Worm (Caenorhabditis elegans) whole organism, late embryonic: ENCODE data around the gene gst-21.

Source experiments
- C08G9.2 ChIP-seq: sonication (generic microtip); optimal IDR thresholded peaks from 2 replicates; lab custom pipeline; 2016; ENCODE audit warnings: mild to moderate bottlenecking, missing genetic modification characterization, moderate library complexity, missing compliant biosample characterization
- T23F11.4 ChIP-seq: fragments of 200-800 bp; sonication (Bioruptor generic); optimal IDR thresholded peaks from 2 replicates; lab custom pipeline; 2018; ENCODE audit warnings: mild to moderate bottlenecking, missing genetic modification characterization, missing compliant biosample characterization
- ceh-2 ChIP-seq: sonication (generic microtip); optimal IDR thresholded peaks from 2 replicates; lab custom pipeline; 2016; ENCODE audit warnings: missing genotype, missing genetic modification characterization, missing compliant biosample characterization
- ceh-31 ChIP-seq: sonication (generic microtip); optimal IDR thresholded peaks from 2 replicates; lab custom pipeline; 2016; ENCODE audit warnings: missing genetic modification characterization, missing compliant biosample characterization
- dmd-4 ChIP-seq: sonication (generic microtip); optimal IDR thresholded peaks from 2 replicates; lab custom pipeline; 2016; ENCODE audit warnings: borderline replicate concordance, missing genetic modification characterization, missing compliant biosample characterization
- mec-3 ChIP-seq: sonication (generic microtip); optimal IDR thresholded peaks from 2 replicates; lab custom pipeline; 2016; ENCODE audit warnings: borderline replicate concordance, missing genetic modification characterization, missing compliant biosample characterization
- nhr-11 ChIP-seq: fragments of 150-350 bp; optimal IDR thresholded peaks from 2 replicates; lab custom pipeline; 2014; ENCODE audit warnings: missing biosample characterization, missing genetic modification characterization
- pha-2 ChIP-seq: sonication (generic microtip); optimal IDR thresholded peaks from 2 replicates; lab custom pipeline; 2017; ENCODE audit warnings: mild to moderate bottlenecking, missing genetic modification characterization, missing compliant biosample characterization
- pha-4 ChIP-seq: fragments of 150-350 bp; optimal IDR thresholded peaks from 2 replicates; lab custom pipeline; 2018; ENCODE audit warnings: missing biosample characterization, missing genetic modification reagents, missing genetic modification characterization
- pqm-1 ChIP-seq: sonication (generic microtip); optimal IDR thresholded peaks from 2 replicates; lab custom pipeline; 2016; ENCODE audit warnings: missing genetic modification characterization, missing compliant biosample characterization
- rnt-1 ChIP-seq: sonication (generic microtip); optimal IDR thresholded peaks from 2 replicates; lab custom pipeline; 2016; ENCODE audit warnings: missing genetic modification characterization, missing compliant biosample characterization
- sdc-2 ChIP-seq: sonication (generic microtip); optimal IDR thresholded peaks from 2 replicates; lab custom pipeline; 2016; ENCODE audit warnings: missing genotype, missing genetic modification characterization, missing compliant biosample characterization
- ttx-3 ChIP-seq: sonication (generic microtip); optimal IDR thresholded peaks from 2 replicates; lab custom pipeline; 2016; ENCODE audit warnings: missing genetic modification reagents, missing genetic modification characterization, missing compliant biosample characterization

ce11 chrV:1779994-1780393 is 48.2 kb upstream of the gst-21 start:
- TF ChIP-seq C08G9.2 (no peak), T23F11.4 (GFP tag; lab: Kevin White, UChicago) (no peak), pqm-1 (no peak), nhr-11 (tag; lab: Kevin White, UChicago) (no peak), pha-4 (tag; lab: Kevin White, UChicago) (no peak), pha-2 (tag; lab: Kevin White, UChicago) (no peak), ceh-2 (no peak), mec-3 (no peak), dmd-4 (tag; lab: Kevin White, UChicago) (no peak), sdc-2 (tag; lab: Kevin White, UChicago) (no peak), ttx-3 (tag; lab: Kevin White, UChicago) (no peak), rnt-1 (tag; lab: Kevin White, UChicago) (no peak), ceh-31 (tag; lab: Kevin White, UChicago) (no peak)
